Fruit fly (Drosophila melanogaster) whole organism, prepupa: Measurements from ENCODE around the gene CG3408.

Source experiments
- Blimp-1 ChIP-seq: fragments of 200-800 bp; sonication (Bioruptor generic); optimal IDR thresholded peaks from 3 replicates; lab custom pipeline; 2017; ENCODE audit warnings: missing biosample characterization, missing genetic modification characterization, mild to moderate bottlenecking, moderate library complexity, missing genetic modification reagents
- CG10631 ChIP-seq: fragments of 200-800 bp; sonication (Bioruptor generic); optimal IDR thresholded peaks from 2 replicates; lab custom pipeline; 2016; ENCODE audit warnings: missing biosample characterization, missing genetic modification characterization
- CG10669 ChIP-seq: fragments of 200-800 bp; sonication (Bioruptor generic); optimal IDR thresholded peaks from 3 replicates; lab custom pipeline; 2018; ENCODE audit warnings: missing biosample characterization, mild to moderate bottlenecking, missing genetic modification characterization, moderate library complexity
- CG11294 ChIP-seq: fragments of 200-800 bp; sonication (Bioruptor generic); IDR thresholded peaks from 2 replicates; pipeline ENCODE4 v1.3.6; 2022; ENCODE audit warnings: missing biosample characterization, missing genetic modification characterization
- CG11762 ChIP-seq: fragments of 200-800 bp; sonication (Bioruptor generic); optimal IDR thresholded peaks from 3 replicates; lab custom pipeline; 2016; ENCODE audit warnings: missing biosample characterization, missing genetic modification characterization; ENCODE audit not compliant: insufficient read depth
- CG11902 ChIP-seq: fragments of 200-800 bp; sonication (Bioruptor generic); optimal IDR thresholded peaks from 3 replicates; lab custom pipeline; 2016; ENCODE audit warnings: missing biosample characterization, missing genetic modification characterization
- CG15336 ChIP-seq: fragments of 200-800 bp; sonication (Bioruptor generic); IDR thresholded peaks from 2 replicates; pipeline ENCODE4 v1.3.6; 2022; ENCODE audit warnings: missing biosample characterization, missing genetic modification characterization
- CG16779 ChIP-seq: fragments of 200-800 bp; sonication (Bioruptor generic); optimal IDR thresholded peaks from 3 replicates; lab custom pipeline; 2017; ENCODE audit warnings: missing biosample characterization, mild to moderate bottlenecking, missing genetic modification characterization
- CG31627 ChIP-seq: fragments of 200-800 bp; sonication (Bioruptor generic); optimal IDR thresholded peaks from 3 replicates; lab custom pipeline; 2016; ENCODE audit warnings: missing biosample characterization, missing genetic modification characterization
- CG32006 ChIP-seq: fragments of 200-800 bp; sonication (Bioruptor generic); optimal IDR thresholded peaks from 3 replicates; lab custom pipeline; 2017; ENCODE audit warnings: missing biosample characterization, mild to moderate bottlenecking, missing genetic modification characterization
- CG34406 ChIP-seq: fragments of 200-800 bp; sonication (Bioruptor generic); optimal IDR thresholded peaks from 3 replicates; lab custom pipeline; 2016; ENCODE audit warnings: missing biosample characterization, missing genetic modification characterization
- CG3919 ChIP-seq: fragments of 200-800 bp; sonication (Bioruptor generic); optimal IDR thresholded peaks from 3 replicates; lab custom pipeline; 2016; ENCODE audit warnings: missing biosample characterization, missing genetic modification characterization
- CG4318 ChIP-seq: fragments of 200-800 bp; sonication (Bioruptor generic); optimal IDR thresholded peaks from 3 replicates; lab custom pipeline; 2017; ENCODE audit warnings: missing biosample characterization, mild to moderate bottlenecking, missing genetic modification characterization
- CG6163 ChIP-seq: fragments of 200-800 bp; sonication (Bioruptor generic); IDR thresholded peaks from 3 replicates; pipeline ENCODE4 v1.3.6; 2022; ENCODE audit warnings: missing biosample characterization, missing genetic modification characterization
- CG6792 ChIP-seq: fragments of 200-800 bp; sonication (Bioruptor generic); optimal IDR thresholded peaks from 3 replicates; lab custom pipeline; 2016; ENCODE audit warnings: missing biosample characterization, missing genetic modification characterization
- CG6808 ChIP-seq: fragments of 200-800 bp; sonication (Bioruptor generic); optimal IDR thresholded peaks from 3 replicates; lab custom pipeline; 2017; ENCODE audit warnings: missing biosample characterization, missing genetic modification characterization, mild to moderate bottlenecking, moderate library complexity, missing genetic modification reagents
- CG7368 ChIP-seq: fragments of 200-800 bp; sonication (Bioruptor generic); optimal IDR thresholded peaks from 3 replicates; lab custom pipeline; 2016; ENCODE audit warnings: missing biosample characterization, missing genetic modification characterization
- CG8119 ChIP-seq: fragments of 200-800 bp; sonication (Bioruptor generic); IDR thresholded peaks from 3 replicates; pipeline ENCODE4 v1.3.6; 2022; ENCODE audit warnings: missing biosample characterization, missing genetic modification characterization
- CG8319 ChIP-seq: fragments of 200-800 bp; sonication (Bioruptor generic); optimal IDR thresholded peaks from 3 replicates; lab custom pipeline; 2016; ENCODE audit warnings: missing biosample characterization, missing genetic modification characterization
- CG8632 ChIP-seq: fragments of 200-800 bp; sonication (Bioruptor generic); optimal IDR thresholded peaks from 3 replicates; lab custom pipeline; 2016; ENCODE audit warnings: missing biosample characterization, missing genetic modification characterization
- CG9139 ChIP-seq: fragments of 200-800 bp; sonication (Bioruptor generic); optimal IDR thresholded peaks from 3 replicates; lab custom pipeline; 2017; ENCODE audit warnings: missing biosample characterization, mild to moderate bottlenecking, missing genetic modification characterization
- Eip75B ChIP-seq: fragments of 200-800 bp; sonication (Bioruptor generic); optimal IDR thresholded peaks from 3 replicates; lab custom pipeline; 2016; ENCODE audit warnings: missing biosample characterization, missing genetic modification characterization
- Ets21C ChIP-seq: fragments of 200-800 bp; sonication (Bioruptor generic); optimal IDR thresholded peaks from 3 replicates; lab custom pipeline; 2016; ENCODE audit warnings: missing biosample characterization, missing genetic modification characterization
- Ets96B ChIP-seq: fragments of 200-800 bp; optimal IDR thresholded peaks from 2 replicates; lab custom pipeline; 2019; ENCODE audit warnings: missing biosample characterization, mild to moderate bottlenecking, missing genetic modification characterization, moderate library complexity
- Gug ChIP-seq: fragments of 200-800 bp; sonication (Bioruptor generic); IDR thresholded peaks from 2 replicates; pipeline ENCODE4 v1.3.6; 2022; ENCODE audit warnings: missing biosample characterization, missing genetic modification characterization
- Hr38 ChIP-seq: sonication (Bioruptor generic); optimal IDR thresholded peaks from 2 replicates; lab custom pipeline; 2016; ENCODE audit warnings: missing biosample characterization, missing genetic modification characterization
- Hr39 ChIP-seq: fragments of 200-800 bp; sonication (Bioruptor generic); optimal IDR thresholded peaks from 2 replicates; lab custom pipeline; 2016; ENCODE audit warnings: missing biosample characterization, missing genetic modification characterization
- Hr4 ChIP-seq: fragments of 200-800 bp; sonication (Bioruptor generic); optimal IDR thresholded peaks from 3 replicates; lab custom pipeline; 2016; ENCODE audit warnings: missing biosample characterization, missing genetic modification characterization
- Lpt ChIP-seq: fragments of 200-800 bp; sonication (Bioruptor generic); optimal IDR thresholded peaks from 3 replicates; lab custom pipeline; 2016; ENCODE audit warnings: missing biosample characterization, missing genetic modification characterization
- Met ChIP-seq: fragments of 200-800 bp; sonication (Bioruptor generic); optimal IDR thresholded peaks from 3 replicates; lab custom pipeline; 2016; ENCODE audit warnings: missing biosample characterization, missing genetic modification characterization
- Smox ChIP-seq: fragments of 200-800 bp; sonication (Bioruptor generic); optimal IDR thresholded peaks from 3 replicates; lab custom pipeline; 2016; ENCODE audit warnings: missing biosample characterization, missing genetic modification characterization
- Sox14 ChIP-seq: fragments of 200-800 bp; sonication (Bioruptor generic); optimal IDR thresholded peaks from 3 replicates; lab custom pipeline; 2016; ENCODE audit warnings: missing biosample characterization, missing genetic modification characterization
- Sox15 ChIP-seq: fragments of 200-800 bp; sonication (Bioruptor generic); optimal IDR thresholded peaks from 3 replicates; lab custom pipeline; 2016; ENCODE audit warnings: missing biosample characterization, missing genetic modification characterization
- acj6 ChIP-seq: fragments of 200-800 bp; sonication (Bioruptor generic); optimal IDR thresholded peaks from 3 replicates; lab custom pipeline; 2016; ENCODE audit warnings: missing biosample characterization, missing genetic modification characterization
- cyc ChIP-seq: fragments of 200-800 bp; sonication (Bioruptor generic); optimal IDR thresholded peaks from 3 replicates; lab custom pipeline; 2016; ENCODE audit warnings: missing biosample characterization, missing genetic modification characterization
- dac ChIP-seq: fragments of 200-800 bp; sonication (Bioruptor generic); optimal IDR thresholded peaks from 2 replicates; lab custom pipeline; 2017; ENCODE audit warnings: missing biosample characterization, mild to moderate bottlenecking, missing genetic modification characterization
- eg ChIP-seq: fragments of 200-800 bp; sonication (Bioruptor generic); IDR thresholded peaks from 3 replicates; pipeline ENCODE4 v1.3.6; 2022; ENCODE audit warnings: missing biosample characterization, missing genetic modification characterization
- fd59A ChIP-seq: fragments of 200-800 bp; sonication (Bioruptor generic); optimal IDR thresholded peaks from 2 replicates; lab custom pipeline; 2017; ENCODE audit warnings: missing biosample characterization, mild to moderate bottlenecking, missing genetic modification characterization, missing genetic modification reagents
- fd85E ChIP-seq: fragments of 200-800 bp; sonication (Bioruptor generic); optimal IDR thresholded peaks from 3 replicates; lab custom pipeline; 2016; ENCODE audit warnings: missing biosample characterization, missing genetic modification characterization
- fkh ChIP-seq: fragments of 200-800 bp; sonication (Bioruptor generic); optimal IDR thresholded peaks from 3 replicates; lab custom pipeline; 2017; ENCODE audit warnings: missing biosample characterization, mild to moderate bottlenecking, missing genetic modification characterization, moderate library complexity
- lz ChIP-seq: fragments of 200-800 bp; sonication (Bioruptor generic); optimal IDR thresholded peaks from 3 replicates; lab custom pipeline; 2016; ENCODE audit warnings: missing biosample characterization, missing genetic modification characterization
- pdm3 ChIP-seq: fragments of 200-800 bp; sonication (Bioruptor generic); optimal IDR thresholded peaks from 3 replicates; lab custom pipeline; 2016; ENCODE audit warnings: missing biosample characterization, missing genetic modification characterization
- spab ChIP-seq: fragments of 200-800 bp; sonication (Bioruptor generic); optimal IDR thresholded peaks from 2 replicates; lab custom pipeline; 2017; ENCODE audit warnings: missing biosample characterization, mild to moderate bottlenecking, missing genetic modification characterization, missing genetic modification reagents
- ss ChIP-seq, 2 experiments: fragments of 200-800 bp; sonication (Bioruptor generic); optimal IDR thresholded peaks; 2 replicates in 1 of 2; 3 replicates in 1 of 2; lab custom pipeline; 2017 to 2018; ENCODE audit warnings: mild to moderate bottlenecking in 2 of 2, missing biosample characterization in 2 of 2, missing genetic modification characterization in 2 of 2, moderate library complexity in 1 of 2
- svp ChIP-seq: fragments of 200-800 bp; sonication (Bioruptor generic); peaks from one replicate; lab custom pipeline; 2016; ENCODE audit warnings: missing biosample characterization, missing genetic modification characterization
- topi ChIP-seq: fragments of 200-800 bp; sonication (Bioruptor generic); optimal IDR thresholded peaks from 3 replicates; lab custom pipeline; 2016; ENCODE audit warnings: missing biosample characterization, missing genetic modification characterization
- vri ChIP-seq: fragments of 200-800 bp; sonication (Bioruptor generic); optimal IDR thresholded peaks from 3 replicates; lab custom pipeline; 2016; ENCODE audit warnings: missing biosample characterization, mild to moderate bottlenecking, missing genetic modification characterization

The CG3408 gene

DNA sequence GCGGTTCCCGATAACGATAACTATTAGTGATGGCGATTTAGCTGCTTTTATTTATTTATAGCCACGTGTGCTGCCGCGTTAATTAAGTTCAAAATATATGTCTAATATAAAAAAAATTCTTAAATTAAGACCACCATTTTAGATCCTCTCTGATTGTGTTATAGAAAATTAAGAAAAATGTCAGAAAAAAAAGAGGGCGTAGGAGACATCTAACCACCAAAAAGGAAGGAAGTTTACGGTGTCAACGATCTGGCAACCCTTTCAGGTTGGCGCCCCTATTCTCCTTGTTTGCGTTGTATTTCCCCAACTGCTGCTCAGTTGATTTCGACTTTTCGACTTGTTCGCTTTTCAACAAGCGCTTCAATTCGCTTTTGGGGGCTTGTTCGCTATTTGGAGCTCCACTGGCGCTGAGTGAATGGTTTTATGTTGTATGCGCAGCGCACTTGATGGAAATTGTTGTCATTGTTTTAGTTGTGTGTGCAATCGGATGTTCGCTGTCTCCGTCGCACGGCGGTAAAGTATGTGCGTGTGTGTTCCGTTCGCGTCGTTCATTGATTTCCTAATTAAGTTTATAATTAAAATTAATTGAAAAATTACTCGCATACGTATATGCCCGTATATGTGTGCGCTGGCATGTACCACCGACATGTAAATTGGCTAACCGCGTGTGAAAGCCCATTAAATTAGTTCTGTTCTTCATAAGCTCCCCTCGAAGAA, 48.5 kb downstream of the CG3408 start, which contains the start of the genes CG3434 and CG44838 (continued):
- TF ChIP-seq CG31627 (GFP tag; lab: Kevin White, UChicago) (peak; percentile 77), CG11902 (GFP tag; lab: Kevin White, UChicago) (peak; percentile 21), Hr4 (peak; percentile 82), Gug (GFP tag; lab: Robert Waterston, UW) (peak; percentile 55), Hr38 (GFP tag; lab: Kevin White, UChicago) (no peak), CG3919 (GFP tag; lab: Kevin White, UChicago) (peak; percentile 76), Smox (GFP tag; lab: Kevin White, UChicago) (peak; percentile 78), spab (GFP tag; lab: Kevin White, UChicago) (peak; percentile 9), lz (GFP tag; lab: Kevin White, UChicago) (peak; percentile 74), CG4318 (GFP tag; lab: Kevin White, UChicago) (peak; percentile 48), CG6792 (GFP tag; lab: Kevin White, UChicago) (peak; percentile 49), CG10631 (GFP tag; lab: Kevin White, UChicago) (peak; percentile 75), Hr39 (peak; percentile 72), Ets21C (GFP tag; lab: Kevin White, UChicago) (peak; percentile 46), CG16779 (tag; lab: Kevin White, UChicago) (peak; percentile 12), CG8319 (GFP tag; lab: Kevin White, UChicago) (peak; percentile 33), pdm3 (GFP tag; lab: Kevin White, UChicago) (peak; percentile 80), vri (GFP tag; lab: Kevin White, UChicago) (peak; percentile 54), cyc (peak; percentile 69), Blimp-1 (no peak), fd59A (GFP tag; lab: Kevin White, UChicago) (peak; percentile 48), CG7368 (GFP tag; lab: Kevin White, UChicago) (peak; percentile 29), fkh (peak; percentile 93), Lpt (GFP tag; lab: Kevin White, UChicago) (peak; percentile 61), CG15336 (GFP tag; lab: Robert Waterston, UW) (peak; percentile 63), Sox15 (GFP tag; lab: Kevin White, UChicago) (peak; percentile 65), CG10669 (peak; percentile 28), Sox14 (GFP tag; lab: Kevin White, UChicago) (peak; percentile 86), CG11762 (peak; percentile 20), svp (GFP tag; lab: Kevin White, UChicago) (peak; percentile 90), ss (GFP tag; optimal IDR thresholded peaks at IDR 0.05; lab: Kevin White, UChicago) (peak; percentile 38 to 67), CG34406 (GFP tag; lab: Kevin White, UChicago) (peak; percentile 62)
- TF ChIP-seq, all 60 proteins: peak for 58

DNA sequence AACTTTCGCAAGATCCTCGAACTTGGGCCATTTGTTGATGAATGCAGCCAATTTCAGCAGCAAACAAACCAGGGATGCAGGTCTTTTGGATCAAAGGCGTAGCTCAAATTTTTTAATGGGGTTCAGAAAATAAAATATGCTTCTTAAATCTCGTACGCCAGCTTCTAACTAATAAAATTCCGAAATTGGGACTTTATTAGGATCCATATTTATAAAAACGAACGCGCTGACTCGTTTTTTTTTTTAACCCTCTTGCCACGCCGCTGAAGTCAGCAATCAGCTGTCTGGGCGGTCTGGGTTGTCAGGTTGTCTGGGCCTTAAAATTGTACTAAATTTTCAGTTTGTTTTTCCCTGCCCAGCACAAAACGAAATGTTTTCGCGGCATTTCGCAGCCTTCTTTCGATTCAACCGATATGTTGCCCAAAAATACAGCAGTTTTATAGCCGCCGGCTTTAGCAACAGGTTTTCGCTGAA, 51.7 kb downstream of the CG3408 start, which contains the start of gene CG3437:
Gene CG3437, minus strand, starts transcription at position 51 of the 474 bp plus-strand sequence.
- TF ChIP-seq fd59A (GFP tag; lab: Kevin White, UChicago) = peak; percentile 99
- peak; percentile 99 for TF ChIP-seq CG6792 (GFP tag; lab: Kevin White, UChicago)
- TF ChIP-seq CG11294 (GFP tag; lab: Robert Waterston, UW) = peak; percentile 99
- TF ChIP-seq Hr4 = peak; percentile 100
- TF ChIP-seq fkh = peak; percentile 92
- peak; percentile 99 for TF ChIP-seq CG34406 (GFP tag; lab: Kevin White, UChicago)
- peak; percentile 99 for TF ChIP-seq dac (GFP tag; lab: Kevin White, UChicago)
- peak; percentile 99 for TF ChIP-seq cyc
- peak; percentile 100 for TF ChIP-seq CG8119 (GFP tag; lab: Robert Waterston, UW)
- peak; percentile 100 for TF ChIP-seq svp (GFP tag; lab: Kevin White, UChicago)
- peak; percentile 100 for TF ChIP-seq CG32006 (GFP tag; lab: Kevin White, UChicago)
- TF ChIP-seq Blimp-1 = peak; percentile 97
- TF ChIP-seq CG11902 (GFP tag; lab: Kevin White, UChicago) = peak; percentile 99
- peak; percentile 99 for TF ChIP-seq topi (GFP tag; lab: Kevin White, UChicago)
- TF ChIP-seq acj6 = peak; percentile 99
- peak; percentile 99 for TF ChIP-seq CG6808
- peak; percentile 99 for TF ChIP-seq CG10669
- TF ChIP-seq CG9139 (GFP tag; lab: Kevin White, UChicago) = peak; percentile 98
- peak; percentile 99 for TF ChIP-seq CG31627 (GFP tag; lab: Kevin White, UChicago)
- peak; percentile 96 for TF ChIP-seq fd85E (GFP tag; lab: Kevin White, UChicago)
- peak; percentile 99 for TF ChIP-seq CG8632 (GFP tag; lab: Kevin White, UChicago)
- peak; percentile 100 for TF ChIP-seq eg (GFP tag; lab: Robert Waterston, UW)
- TF ChIP-seq ss (GFP tag; optimal IDR thresholded peaks at IDR 0.05; lab: Kevin White, UChicago) = peak; percentile 99
- TF ChIP-seq Sox14 (GFP tag; lab: Kevin White, UChicago) = peak; percentile 100
- peak; percentile 100 for TF ChIP-seq CG6163 (GFP tag; lab: Robert Waterston, UW)
- TF ChIP-seq Ets96B (tag; lab: Kevin White, UChicago) = peak; percentile 98
- TF ChIP-seq CG11762 = peak; percentile 99
- peak; percentile 100 for TF ChIP-seq Eip75B (GFP tag; lab: Kevin White, UChicago)
- peak; percentile 99 for TF ChIP-seq Met (GFP tag; lab: Kevin White, UChicago)
